Worm (Caenorhabditis elegans) whole organism, L4/young adult: ENCODE results near the gene ssup-72.

ENCODE experiments used
- W03F9.2 ChIP-seq: fragments of 150-350 bp; optimal IDR thresholded peaks from 2 replicates; lab custom pipeline; 2014; ENCODE audit warnings: missing biosample characterization, missing genetic modification characterization
- dao-5 ChIP-seq: sonication (generic microtip); optimal IDR thresholded peaks from 2 replicates; lab custom pipeline; 2016; ENCODE audit warnings: missing genotype, missing genetic modification characterization, moderate library complexity, missing compliant biosample characterization
- him-1 ChIP-seq: sonication (generic microtip); optimal IDR thresholded peaks from 2 replicates; lab custom pipeline; 2016; ENCODE audit warnings: missing genotype, missing genetic modification reagents, missing genetic modification characterization, missing compliant biosample characterization

Gene ssup-72

ce11 chrII:6783377-6783829 lies 7.0 kb downstream of the ssup-72 start, which contains the start of gene gldi-2:
TSS of gene gldi-2 (plus strand) at chrII:6783427.
- no peak for TF ChIP-seq him-1 (tag; lab: Kevin White, UChicago)
- TF ChIP-seq dao-5 = no peak
- no peak for TF ChIP-seq W03F9.2 (tag; lab: Kevin White, UChicago)

ce11 chrII:6788672-6789298 lies 12.4 kb downstream of the ssup-72 start, which contains the start of gene T13C2.3:
TSS of gene T13C2.3 (plus strand) at chrII:6789248.
- TF ChIP-seq him-1 (tag; lab: Kevin White, UChicago) = no peak
- TF ChIP-seq W03F9.2 (tag; lab: Kevin White, UChicago) = no peak
- no peak for TF ChIP-seq dao-5

- TF ChIP-seq dao-5 = no peak
- no peak for TF ChIP-seq W03F9.2 (tag; lab: Kevin White, UChicago)
- TF ChIP-seq him-1 (tag; lab: Kevin White, UChicago) = no peak
Measured at ce11 chrII:6791891-6792290, 15.5 kb downstream of the ssup-72 start, which contains the start of gene T13C2.2. TSS of gene T13C2.2 (plus strand) at chrII:6792191.

ce11 chrII:6800104-6800711 lies 23.8 kb downstream of the ssup-72 start, which contains the start of gene F31E8.4:
TSS of gene F31E8.4 (minus strand) at chrII:6800154.
- TF ChIP-seq W03F9.2 (tag; lab: Kevin White, UChicago) = no peak
- TF ChIP-seq dao-5 = no peak
- no peak for TF ChIP-seq him-1 (tag; lab: Kevin White, UChicago)

- no peak for TF ChIP-seq dao-5
- no peak for TF ChIP-seq him-1 (tag; lab: Kevin White, UChicago)
Measured at ce11 chrII:6801262-6801661, 24.9 kb downstream of the ssup-72 start.

- no peak for TF ChIP-seq dao-5
- TF ChIP-seq W03F9.2 (tag; lab: Kevin White, UChicago) = no peak
- no peak for TF ChIP-seq him-1 (tag; lab: Kevin White, UChicago)
Measured at ce11 chrII:6803024-6803423, 26.6 kb downstream of the ssup-72 start, which contains the start of gene tab-1. TSS of gene tab-1 (plus strand) at chrII:6803324.

ce11 chrII:6807162-6807561 lies 30.8 kb downstream of the ssup-72 start, which contains the start of gene F31E8.5:
TSS of gene F31E8.5 (minus strand) at chrII:6807262.
- TF ChIP-seq dao-5 = no peak
- no peak for TF ChIP-seq W03F9.2 (tag; lab: Kevin White, UChicago)
- no peak for TF ChIP-seq him-1 (tag; lab: Kevin White, UChicago)

- TF ChIP-seq W03F9.2 (tag; lab: Kevin White, UChicago) (no peak), him-1 (tag; lab: Kevin White, UChicago) (peak; percentile 80)
Measured at ce11 chrII:6808539-6808938, 32.1 kb downstream of the ssup-72 start.

- TF ChIP-seq W03F9.2 (tag; lab: Kevin White, UChicago) (no peak), dao-5 (no peak), him-1 (tag; lab: Kevin White, UChicago) (no peak)
Measured at ce11 chrII:6810663-6811062, 34.3 kb downstream of the ssup-72 start, which contains the start of gene snt-1. TSS of gene snt-1 (plus strand) at chrII:6810963.

ce11 chrII:6812514-6812913 lies 36.1 kb downstream of the ssup-72 start:
- no peak for TF ChIP-seq him-1 (tag; lab: Kevin White, UChicago)

- TF ChIP-seq dao-5 = no peak
- no peak for TF ChIP-seq him-1 (tag; lab: Kevin White, UChicago)
- TF ChIP-seq W03F9.2 (tag; lab: Kevin White, UChicago) = no peak
Measured at ce11 chrII:6816324-6816723, 39.9 kb downstream of the ssup-72 start.

ce11 chrII:6820278-6820971 lies 44.0 kb downstream of the ssup-72 start:
- TF ChIP-seq dao-5 (no peak), him-1 (tag; lab: Kevin White, UChicago) (peak; percentile 16), W03F9.2 (tag; lab: Kevin White, UChicago) (no peak)

ce11 chrII:6821118-6821517 lies 44.7 kb downstream of the ssup-72 start:
- TF ChIP-seq W03F9.2 (tag; lab: Kevin White, UChicago) = no peak
- no peak for TF ChIP-seq dao-5
- no peak for TF ChIP-seq him-1 (tag; lab: Kevin White, UChicago)

- TF ChIP-seq dao-5 = no peak
- TF ChIP-seq him-1 (tag; lab: Kevin White, UChicago) = no peak
- no peak for TF ChIP-seq W03F9.2 (tag; lab: Kevin White, UChicago)
Measured at ce11 chrII:6821832-6822231, 45.4 kb downstream of the ssup-72 start.
